Worm (Caenorhabditis elegans) whole organism, L1 larva: Measurements from ENCODE around the gene rps-12.

Experiments
- mep-1 ChIP-seq: fragments of 150-350 bp; optimal IDR thresholded peaks from 2 replicates; lab custom pipeline; 2014; ENCODE audit warnings: missing biosample characterization, missing genetic modification characterization
- nhr-11 ChIP-seq: fragments of 150-350 bp; optimal IDR thresholded peaks from 2 replicates; lab custom pipeline; 2014; ENCODE audit warnings: missing biosample characterization, missing genetic modification characterization
- pqm-1 ChIP-seq: sonication (generic microtip); optimal IDR thresholded peaks from 3 replicates; lab custom pipeline; 2017; ENCODE audit warnings: missing biosample characterization, missing genetic modification characterization

- TF ChIP-seq mep-1 (tag; lab: Kevin White, UChicago) (no peak), pqm-1 (no peak), nhr-11 (no peak)
Measured at ce11 chrIII:5701491-5701890, 22.4 kb downstream of the rps-12 start.
